In genomic region chr3R:11762500-11762899, dm6 we compare ENCODE assay signal across 1 fruit fly cellular context.
TF ChIP-seq lines count a peak whose summit lies in the region.

No protein-coding gene starts in this region.

TF ChIP-seq in whole organism, embryonic, 481 proteins besides CTCF, POLR2A, EP300 and RAD21 (continued from another document):
- TF ChIP-seq fd64A (GFP tag; optimal IDR thresholded peaks at IDR 0.05; lab: Kevin White, UChicago) (peak; percentile 28), esg (GFP tag; conservative IDR thresholded peaks at IDR 0.05; lab: Robert Waterston, UW) (no peak), Myb (GFP tag; optimal IDR thresholded peaks at IDR 0.05; lab: Kevin White, UChicago) (no peak), lilli (GFP tag; optimal IDR thresholded peaks at IDR 0.05; lab: Kevin White, UChicago) (no peak), rib (GFP tag; IDR thresholded peaks at IDR 0.05; lab: Robert Waterston, UW) (no peak), cwo (GFP tag; optimal IDR thresholded peaks at IDR 0.05; lab: Kevin White, UChicago) (peak; percentile 11), hbn (GFP tag; IDR thresholded peaks at IDR 0.05; lab: Robert Waterston, UW; ENCODE audit: partially characterized antibody) (no peak), CG18599 (GFP tag; optimal IDR thresholded peaks at IDR 0.05; lab: Kevin White, UChicago) (peak; percentile 48), zen (tag; optimal IDR thresholded peaks at IDR 0.05; lab: Kevin White, UChicago) (no peak), CG10209 (GFP tag; optimal IDR thresholded peaks at IDR 0.05; lab: Kevin White, UChicago) (no peak), CG15011 (GFP tag; optimal IDR thresholded peaks at IDR 0.05; lab: Kevin White, UChicago) (no peak), fd102C (GFP tag; optimal IDR thresholded peaks at IDR 0.05; lab: Kevin White, UChicago) (no peak), CG34422 (GFP tag; IDR thresholded peaks at IDR 0.05; lab: Robert Waterston, UW) (no peak), CG8290 (GFP tag; optimal IDR thresholded peaks at IDR 0.05; lab: Kevin White, UChicago) (no peak), CG8290 (tag; optimal IDR thresholded peaks at IDR 0.05; lab: Kevin White, UChicago) (peak in 1 of 2 experiments; percentile 6), CG6254 (GFP tag; optimal IDR thresholded peaks at IDR 0.05; lab: Kevin White, UChicago) (no peak), amos (GFP tag; IDR thresholded peaks at IDR 0.05; lab: Robert Waterston, UW; ENCODE audit: partially characterized antibody) (no peak), Lpt (GFP tag; optimal IDR thresholded peaks at IDR 0.05; lab: Kevin White, UChicago) (no peak), lab (GFP tag; optimal IDR thresholded peaks at IDR 0.05; lab: Kevin White, UChicago) (peak; percentile 24), CG7372 (GFP tag; IDR thresholded peaks at IDR 0.05; lab: Robert Waterston, UW) (no peak), CG1529 (GFP tag; optimal IDR thresholded peaks at IDR 0.05; lab: Kevin White, UChicago) (no peak), BtbVII (GFP tag; optimal IDR thresholded peaks at IDR 0.05; lab: Kevin White, UChicago) (peak; percentile 5), emc (GFP tag; optimal IDR thresholded peaks at IDR 0.05; lab: Kevin White, UChicago) (no peak), slbo (GFP tag; IDR thresholded peaks at IDR 0.05; lab: Robert Waterston, UW) (no peak), CG11247 (GFP tag; IDR thresholded peaks at IDR 0.05; lab: Robert Waterston, UW) (no peak), phol (tag; optimal IDR thresholded peaks at IDR 0.05; lab: Kevin White, UChicago) (no peak), HHEX (GFP tag; optimal IDR thresholded peaks at IDR 0.05; lab: Kevin White, UChicago) (no peak), CG9817 (tag; optimal IDR thresholded peaks at IDR 0.05; lab: Kevin White, UChicago) (no peak), sr (GFP tag; IDR thresholded peaks at IDR 0.05; lab: Robert Waterston, UW) (no peak), CG3838 (GFP tag; optimal IDR thresholded peaks at IDR 0.05; lab: Kevin White, UChicago) (no peak), dan (GFP tag; IDR thresholded peaks at IDR 0.05; lab: Robert Waterston, UW) (no peak), CG32767 (GFP tag; IDR thresholded peaks at IDR 0.05; lab: Robert Waterston, UW) (no peak), dati (GFP tag; IDR thresholded peaks at IDR 0.05; lab: Robert Waterston, UW) (no peak), lola (GFP tag; optimal IDR thresholded peaks at IDR 0.05; lab: Kevin White, UChicago) (no peak), CG10543 (GFP tag; optimal IDR thresholded peaks at IDR 0.05; lab: Kevin White, UChicago) (peak; percentile 86), CG17802 (tag; optimal IDR thresholded peaks at IDR 0.05; lab: Kevin White, UChicago) (no peak), C15 (GFP tag; IDR thresholded peaks at IDR 0.05; lab: Robert Waterston, UW) (no peak), CG9215 (GFP tag; IDR thresholded peaks at IDR 0.05; lab: Robert Waterston, UW) (no peak), kah (GFP tag; optimal IDR thresholded peaks at IDR 0.05; lab: Kevin White, UChicago) (peak; percentile 30), Lim3 (GFP tag; IDR thresholded peaks at IDR 0.05; lab: Robert Waterston, UW) (no peak), wek (GFP tag; optimal IDR thresholded peaks at IDR 0.05; lab: Kevin White, UChicago) (peak; percentile 41), sens (GFP tag; lab: Kevin White, UChicago) (peak; percentile 78), slp2 (GFP tag; optimal IDR thresholded peaks at IDR 0.05; lab: Kevin White, UChicago) (no peak), CG8478 (optimal IDR thresholded peaks at IDR 0.05; lab: Kevin White, UChicago) (no peak), MBD-R2 (GFP tag; IDR thresholded peaks at IDR 0.05; lab: Robert Waterston, UW) (no peak), Sry-β (GFP tag; optimal IDR thresholded peaks at IDR 0.05; lab: Kevin White, UChicago) (no peak), CG11504 (tag; optimal IDR thresholded peaks at IDR 0.05; lab: Kevin White, UChicago) (no peak), abd-A (tag; optimal IDR thresholded peaks at IDR 0.05; lab: Kevin White, UChicago) (peak; percentile 71), B-H2 (GFP tag; optimal IDR thresholded peaks at IDR 0.05; lab: Kevin White, UChicago) (peak; percentile 29), Side (GFP tag; optimal IDR thresholded peaks at IDR 0.05; lab: Kevin White, UChicago) (no peak), CG17385 (GFP tag; optimal IDR thresholded peaks at IDR 0.05; lab: Kevin White, UChicago) (no peak), D (optimal IDR thresholded peaks at IDR 0.05; lab: Kevin White, UChicago) (no peak), D (GFP tag; optimal IDR thresholded peaks at IDR 0.05; lab: Kevin White, UChicago) (no peak), NFAT (GFP tag; IDR thresholded peaks at IDR 0.05; lab: Robert Waterston, UW) (no peak), Tbp (GFP tag; optimal IDR thresholded peaks at IDR 0.05; lab: Kevin White, UChicago) (no peak), yki (optimal IDR thresholded peaks at IDR 0.05; lab: Kevin White, UChicago) (no peak), H2.0 (GFP tag; IDR thresholded peaks at IDR 0.05; lab: Robert Waterston, UW) (no peak), Awh (GFP tag; IDR thresholded peaks at IDR 0.05; lab: Robert Waterston, UW) (no peak), gro (GFP tag; optimal IDR thresholded peaks at IDR 0.05; lab: Kevin White, UChicago) (no peak), CG14860 (GFP tag; IDR thresholded peaks at IDR 0.05; lab: Robert Waterston, UW; ENCODE audit: partially characterized antibody) (no peak), chn (GFP tag; optimal IDR thresholded peaks at IDR 0.05; lab: Kevin White, UChicago) (no peak), pb (GFP tag; optimal IDR thresholded peaks at IDR 0.05; lab: Kevin White, UChicago) (no peak), CG3281 (GFP tag; optimal IDR thresholded peaks at IDR 0.05; lab: Kevin White, UChicago) (no peak), Sry-δ (GFP tag; optimal IDR thresholded peaks at IDR 0.05; lab: Kevin White, UChicago) (no peak), Camta (GFP tag; optimal IDR thresholded peaks at IDR 0.05; lab: Kevin White, UChicago) (no peak), bsh (GFP tag; optimal IDR thresholded peaks at IDR 0.05; lab: Kevin White, UChicago) (no peak), Dip2 (GFP tag; IDR thresholded peaks at IDR 0.05; lab: Robert Waterston, UW) (no peak), CG12071 (GFP tag; optimal IDR thresholded peaks at IDR 0.05; lab: Kevin White, UChicago) (peak; percentile 11), CG6791 (GFP tag; IDR thresholded peaks at IDR 0.05; lab: Robert Waterston, UW; ENCODE audit: partially characterized antibody) (no peak), cg (GFP tag; optimal IDR thresholded peaks at IDR 0.05; lab: Kevin White, UChicago) (no peak), Ada2b (GFP tag; IDR thresholded peaks at IDR 0.05; lab: Robert Waterston, UW) (no peak), zfh2 (GFP tag; optimal IDR thresholded peaks at IDR 0.05; lab: Kevin White, UChicago) (no peak), Antp (GFP tag; optimal IDR thresholded peaks at IDR 0.05; lab: Kevin White, UChicago) (no peak), CG31388 (GFP tag; optimal IDR thresholded peaks at IDR 0.05; lab: Kevin White, UChicago) (no peak), CG30431 (GFP tag; optimal IDR thresholded peaks at IDR 0.05; lab: Kevin White, UChicago) (no peak), CG14667 (GFP tag; IDR thresholded peaks at IDR 0.05; lab: Robert Waterston, UW) (no peak), CG10274 (GFP tag; optimal IDR thresholded peaks at IDR 0.05; lab: Kevin White, UChicago) (no peak), Nf-YC (tag; optimal IDR thresholded peaks at IDR 0.05; lab: Kevin White, UChicago) (peak; percentile 83), CG17359 (tag; optimal IDR thresholded peaks at IDR 0.05; lab: Kevin White, UChicago) (peak; percentile 35), E2f1 (GFP tag; IDR thresholded peaks at IDR 0.05; lab: Robert Waterston, UW) (no peak), trem (tag; optimal IDR thresholded peaks at IDR 0.05; lab: Kevin White, UChicago) (no peak), Mad (GFP tag; optimal IDR thresholded peaks at IDR 0.05; lab: Kevin White, UChicago) (no peak), CG43689 (GFP tag; IDR thresholded peaks at IDR 0.05; lab: Robert Waterston, UW) (no peak), sisA (GFP tag; IDR thresholded peaks at IDR 0.05; lab: Robert Waterston, UW) (no peak), Hr51 (GFP tag; optimal IDR thresholded peaks at IDR 0.05; lab: Kevin White, UChicago) (no peak), CG6813 (GFP tag; optimal IDR thresholded peaks at IDR 0.05; lab: Kevin White, UChicago) (no peak), inv (GFP tag; IDR thresholded peaks at IDR 0.05; lab: Robert Waterston, UW; ENCODE audit: partially characterized antibody) (no peak), CG13287 (GFP tag; IDR thresholded peaks at IDR 0.05; lab: Robert Waterston, UW; ENCODE audit: partially characterized antibody) (no peak), Max (GFP tag; optimal IDR thresholded peaks at IDR 0.05; lab: Kevin White, UChicago) (no peak), Hr3 (GFP tag; optimal IDR thresholded peaks at IDR 0.05; lab: Kevin White, UChicago) (no peak), pfk (GFP tag; optimal IDR thresholded peaks at IDR 0.05; lab: Kevin White, UChicago) (no peak), CG17912 (GFP tag; optimal IDR thresholded peaks at IDR 0.05; lab: Kevin White, UChicago) (peak; percentile 31), NK7.1 (GFP tag; optimal IDR thresholded peaks at IDR 0.05; lab: Kevin White, UChicago) (no peak), ac (GFP tag; optimal IDR thresholded peaks at IDR 0.05; lab: Kevin White, UChicago) (no peak), CG6689 (GFP tag; IDR thresholded peaks at IDR 0.05; lab: Robert Waterston, UW) (no peak), pita (GFP tag; optimal IDR thresholded peaks at IDR 0.05; lab: Kevin White, UChicago) (no peak), exex (tag; optimal IDR thresholded peaks at IDR 0.05; lab: Kevin White, UChicago) (no peak), dmrt11E (tag; optimal IDR thresholded peaks at IDR 0.05; lab: Kevin White, UChicago) (no peak), unpg (GFP tag; optimal IDR thresholded peaks at IDR 0.05; lab: Kevin White, UChicago) (no peak), usp (GFP tag; optimal IDR thresholded peaks at IDR 0.05; lab: Kevin White, UChicago) (no peak), Hmr (GFP tag; optimal IDR thresholded peaks at IDR 0.05; lab: Kevin White, UChicago) (no peak), mirr (GFP tag; optimal IDR thresholded peaks at IDR 0.05; lab: Kevin White, UChicago) (peak; percentile 41), CG1647 (GFP tag; optimal IDR thresholded peaks at IDR 0.05; lab: Kevin White, UChicago) (no peak), CG10147 (GFP tag; optimal IDR thresholded peaks at IDR 0.05; lab: Kevin White, UChicago) (no peak), odd (GFP tag; optimal IDR thresholded peaks at IDR 0.05; lab: Kevin White, UChicago) (no peak), Xrp1 (GFP tag; IDR thresholded peaks at IDR 0.05; lab: Robert Waterston, UW) (no peak), CG31365 (tag; optimal IDR thresholded peaks at IDR 0.05; lab: Kevin White, UChicago) (no peak), twi (tag; optimal IDR thresholded peaks at IDR 0.05; lab: Kevin White, UChicago) (peak; percentile 51), Med (GFP tag; lab: Kevin White, UChicago) (peak; percentile 12), btn (GFP tag; optimal IDR thresholded peaks at IDR 0.05; lab: Kevin White, UChicago) (no peak), Bdp1 (GFP tag; optimal IDR thresholded peaks at IDR 0.05; lab: Kevin White, UChicago) (no peak), nau (GFP tag; optimal IDR thresholded peaks at IDR 0.05; lab: Kevin White, UChicago) (no peak), CG17186 (GFP tag; optimal IDR thresholded peaks at IDR 0.05; lab: Kevin White, UChicago) (no peak), CG5180 (GFP tag; optimal IDR thresholded peaks at IDR 0.05; lab: Kevin White, UChicago) (peak; percentile 29), Deaf1 (tag; optimal IDR thresholded peaks at IDR 0.05; lab: Kevin White, UChicago) (peak; percentile 11), CG18476 (GFP tag; optimal IDR thresholded peaks at IDR 0.05; lab: Kevin White, UChicago) (no peak), CG11696 (GFP tag; IDR thresholded peaks at IDR 0.05; lab: Robert Waterston, UW) (no peak), HmgD (GFP tag; optimal IDR thresholded peaks at IDR 0.05; lab: Kevin White, UChicago) (no peak), kni (GFP tag; optimal IDR thresholded peaks at IDR 0.05; lab: Kevin White, UChicago) (peak; percentile 23), grau (tag; optimal IDR thresholded peaks at IDR 0.05; lab: Kevin White, UChicago) (no peak), CG17361 (GFP tag; IDR thresholded peaks at IDR 0.05; lab: Robert Waterston, UW) (no peak), eve (GFP tag; optimal IDR thresholded peaks at IDR 0.05; lab: Kevin White, UChicago) (no peak), CG7987 (GFP tag; optimal IDR thresholded peaks at IDR 0.05; lab: Kevin White, UChicago) (peak; percentile 4), CG12299 (tag; optimal IDR thresholded peaks at IDR 0.05; lab: Kevin White, UChicago) (peak; percentile 16), Opbp (GFP tag; IDR thresholded peaks at IDR 0.05; lab: Robert Waterston, UW; ENCODE audit: partially characterized antibody) (no peak), CG1233 (GFP tag; optimal IDR thresholded peaks at IDR 0.05; lab: Kevin White, UChicago) (no peak), Nf-YB (GFP tag; optimal IDR thresholded peaks at IDR 0.05; lab: Kevin White, UChicago) (peak; percentile 39), h (optimal IDR thresholded peaks at IDR 0.05; lab: Kevin White, UChicago) (no peak), z (GFP tag; IDR thresholded peaks at IDR 0.05; lab: Robert Waterston, UW) (no peak), CG34376 (GFP tag; optimal IDR thresholded peaks at IDR 0.05; lab: Kevin White, UChicago) (no peak), MTF-1 (GFP tag; optimal IDR thresholded peaks at IDR 0.05; lab: Kevin White, UChicago; ENCODE audit: borderline replicate concordance) (peak; percentile 15), CG12155 (GFP tag; optimal IDR thresholded peaks at IDR 0.05; lab: Kevin White, UChicago) (no peak), Dip3 (GFP tag; optimal IDR thresholded peaks at IDR 0.05; lab: Kevin White, UChicago) (no peak), Hr78 (GFP tag; optimal IDR thresholded peaks at IDR 0.05; lab: Kevin White, UChicago) (no peak)
TF ChIP-seq in whole organism, embryonic: peak in this region for 31.
